Fruit fly (Drosophila melanogaster): ENCODE results near the gene Sptr.

The Sptr gene

dm6 chrX:8491452-8492046 lies 27.3 kb upstream of the Sptr start:
- TF ChIP-seq Abd-B (GFP tag; optimal IDR thresholded peaks at IDR 0.05), result no peak
- TF ChIP-seq CG9705 (GFP tag; optimal IDR thresholded peaks at IDR 0.05), result no peak
- no peak for TF ChIP-seq jim (GFP tag; optimal IDR thresholded peaks at IDR 0.05)
- no peak for TF ChIP-seq sv (GFP tag; optimal IDR thresholded peaks at IDR 0.05)
- peak; percentile 27 for TF ChIP-seq fru (GFP tag; optimal IDR thresholded peaks at IDR 0.05)
- TF ChIP-seq usp (GFP tag; optimal IDR thresholded peaks at IDR 0.05), result no peak
- no peak for TF ChIP-seq Mio (GFP tag; optimal IDR thresholded peaks at IDR 0.05)
- peak; percentile 8 for TF ChIP-seq OdsH (GFP tag; optimal IDR thresholded peaks at IDR 0.05)
- TF ChIP-seq Myc (optimal IDR thresholded peaks at IDR 0.05), result no peak
- TF ChIP-seq Hr78 (GFP tag; optimal IDR thresholded peaks at IDR 0.05), result no peak
- TF ChIP-seq Hnf4 (GFP tag; optimal IDR thresholded peaks at IDR 0.05), result peak; percentile 9
- peak; percentile 89 for TF ChIP-seq Vsx2 (GFP tag; optimal IDR thresholded peaks at IDR 0.05; ENCODE audit: partially characterized antibody)
- no peak for TF ChIP-seq pan (optimal IDR thresholded peaks at IDR 0.05)
- peak; percentile 23 for TF ChIP-seq woc (GFP tag; optimal IDR thresholded peaks at IDR 0.05)
- no peak for TF ChIP-seq dl (GFP tag; optimal IDR thresholded peaks at IDR 0.05; ENCODE audit: insufficient read depth in 1 of 2, partially characterized antibody in 2 of 2)
- no peak for TF ChIP-seq N (GFP tag; optimal IDR thresholded peaks at IDR 0.05)
- TF ChIP-seq foxo (GFP tag; optimal IDR thresholded peaks at IDR 0.05), result peak in 1 of 2 experiments; percentile 61
- no peak for TF ChIP-seq CG32264 (GFP tag; optimal IDR thresholded peaks at IDR 0.05)
- TF ChIP-seq GATAd (GFP tag; optimal IDR thresholded peaks at IDR 0.05), result no peak
- TF ChIP-seq Hr83 (GFP tag; optimal IDR thresholded peaks at IDR 0.05; ENCODE audit: poor library complexity, severe bottlenecking), result peak; percentile 57
- no peak for TF ChIP-seq tai (GFP tag; optimal IDR thresholded peaks at IDR 0.05)
- peak; percentile 4 for TF ChIP-seq Jra (GFP tag; optimal IDR thresholded peaks at IDR 0.05)
- peak; percentile 2 for TF ChIP-seq br (GFP tag; optimal IDR thresholded peaks at IDR 0.05)
- peak; percentile 47 for TF ChIP-seq psq (GFP tag; optimal IDR thresholded peaks at IDR 0.05)
- no peak for TF ChIP-seq lola (GFP tag; optimal IDR thresholded peaks at IDR 0.05)
- TF ChIP-seq dsf (GFP tag; optimal IDR thresholded peaks at IDR 0.05; ENCODE audit: borderline replicate concordance), result no peak
- TF ChIP-seq HLH106 (tag; optimal IDR thresholded peaks at IDR 0.05), result peak; percentile 53
- TF ChIP-seq dmrt93B (GFP tag; optimal IDR thresholded peaks at IDR 0.05), result no peak
- peak; percentile 29 for TF ChIP-seq Sp1 (GFP tag; optimal IDR thresholded peaks at IDR 0.05)
- TF ChIP-seq Dif (GFP tag; optimal IDR thresholded peaks at IDR 0.05; ENCODE audit: partially characterized antibody), result no peak
- no peak for TF ChIP-seq brk (GFP tag; optimal IDR thresholded peaks at IDR 0.05)
- TF ChIP-seq ey (GFP tag; optimal IDR thresholded peaks at IDR 0.05), result peak; percentile 24
- TF ChIP-seq sage (GFP tag; optimal IDR thresholded peaks at IDR 0.05), result no peak
- no peak for TF ChIP-seq rgr (GFP tag; optimal IDR thresholded peaks at IDR 0.05)
- peak; percentile 19 for TF ChIP-seq h (GFP tag; optimal IDR thresholded peaks at IDR 0.05)
- TF ChIP-seq Rel (GFP tag; optimal IDR thresholded peaks at IDR 0.05), result no peak
- no peak for TF ChIP-seq Rel (tag; optimal IDR thresholded peaks at IDR 0.05)

- TF ChIP-seq dsf (GFP tag; optimal IDR thresholded peaks at IDR 0.05; ENCODE audit: borderline replicate concordance) (no peak), dmrt93B (GFP tag; optimal IDR thresholded peaks at IDR 0.05) (peak; percentile 29), Dif (GFP tag; optimal IDR thresholded peaks at IDR 0.05; ENCODE audit: partially characterized antibody) (no peak), Myc (optimal IDR thresholded peaks at IDR 0.05) (no peak), sv (GFP tag; optimal IDR thresholded peaks at IDR 0.05) (no peak), tai (GFP tag; optimal IDR thresholded peaks at IDR 0.05) (no peak), CG32264 (GFP tag; optimal IDR thresholded peaks at IDR 0.05) (no peak), GATAd (GFP tag; optimal IDR thresholded peaks at IDR 0.05) (no peak), Hr83 (GFP tag; optimal IDR thresholded peaks at IDR 0.05; ENCODE audit: poor library complexity, severe bottlenecking) (no peak), rgr (GFP tag; optimal IDR thresholded peaks at IDR 0.05) (peak; percentile 16), Jra (GFP tag; optimal IDR thresholded peaks at IDR 0.05) (no peak), h (GFP tag; optimal IDR thresholded peaks at IDR 0.05) (peak; percentile 17), Hnf4 (GFP tag; optimal IDR thresholded peaks at IDR 0.05) (no peak), pan (optimal IDR thresholded peaks at IDR 0.05) (no peak), br (GFP tag; optimal IDR thresholded peaks at IDR 0.05) (no peak), dl (GFP tag; optimal IDR thresholded peaks at IDR 0.05; ENCODE audit: insufficient read depth in 1 of 2, partially characterized antibody in 2 of 2) (no peak), CrebA (GFP tag; optimal IDR thresholded peaks at IDR 0.05; ENCODE audit: borderline replicate concordance) (no peak), Rel (GFP tag; optimal IDR thresholded peaks at IDR 0.05) (no peak), Rel (tag; optimal IDR thresholded peaks at IDR 0.05) (no peak), woc (GFP tag; optimal IDR thresholded peaks at IDR 0.05) (peak; percentile 40), Vsx2 (GFP tag; optimal IDR thresholded peaks at IDR 0.05; ENCODE audit: partially characterized antibody) (no peak), brk (GFP tag; optimal IDR thresholded peaks at IDR 0.05) (no peak), Hr78 (GFP tag; optimal IDR thresholded peaks at IDR 0.05) (no peak), fru (GFP tag; optimal IDR thresholded peaks at IDR 0.05) (peak; percentile 39), Abd-B (GFP tag; optimal IDR thresholded peaks at IDR 0.05) (no peak), ey (GFP tag; optimal IDR thresholded peaks at IDR 0.05) (peak; percentile 25), sage (GFP tag; optimal IDR thresholded peaks at IDR 0.05) (no peak), jim (GFP tag; optimal IDR thresholded peaks at IDR 0.05) (no peak), Sp1 (GFP tag; optimal IDR thresholded peaks at IDR 0.05) (peak; percentile 39), CG9705 (GFP tag; optimal IDR thresholded peaks at IDR 0.05) (no peak), Mio (GFP tag; optimal IDR thresholded peaks at IDR 0.05) (no peak), N (GFP tag; optimal IDR thresholded peaks at IDR 0.05) (no peak), psq (GFP tag; optimal IDR thresholded peaks at IDR 0.05) (no peak), OdsH (GFP tag; optimal IDR thresholded peaks at IDR 0.05) (no peak), usp (GFP tag; optimal IDR thresholded peaks at IDR 0.05) (no peak), HLH106 (tag; optimal IDR thresholded peaks at IDR 0.05) (peak; percentile 65), lola (GFP tag; optimal IDR thresholded peaks at IDR 0.05) (no peak), foxo (GFP tag; optimal IDR thresholded peaks at IDR 0.05) (peak in 1 of 2 experiments; percentile 16), Dfd (GFP tag; optimal IDR thresholded peaks at IDR 0.05) (no peak)
Observed at dm6 chrX:8490976-8491345, 26.7 kb upstream of the Sptr start.
